2 fruit fly cellular contexts compared by ENCODE assay signal in genomic region chrX:10806718-10807412, dm6.
TF ChIP-seq lines count a peak whose summit lies in the region.

No protein-coding gene starts in this region.

TF ChIP-seq in whole organism, embryonic, 481 proteins besides CTCF, POLR2A, EP300 and RAD21 (continued from another document and continues in another):
- TF ChIP-seq wdn (GFP tag; IDR thresholded peaks at IDR 0.05; lab: Robert Waterston, UW), result no peak
- no peak for TF ChIP-seq Drgx (GFP tag; IDR thresholded peaks at IDR 0.05; lab: Robert Waterston, UW)
- no peak for TF ChIP-seq btn (GFP tag; optimal IDR thresholded peaks at IDR 0.05; lab: Kevin White, UChicago)
- TF ChIP-seq gem (tag; optimal IDR thresholded peaks at IDR 0.05; lab: Kevin White, UChicago), result peak; percentile 8
- peak; percentile 40 for TF ChIP-seq sd (tag; optimal IDR thresholded peaks at IDR 0.05; lab: Kevin White, UChicago)
- TF ChIP-seq CG1233 (GFP tag; optimal IDR thresholded peaks at IDR 0.05; lab: Kevin White, UChicago), result no peak
- no peak for TF ChIP-seq CG11696 (GFP tag; IDR thresholded peaks at IDR 0.05; lab: Robert Waterston, UW)
- no peak for TF ChIP-seq Asciz (GFP tag; optimal IDR thresholded peaks at IDR 0.05; lab: Kevin White, UChicago)
- no peak for TF ChIP-seq Mad (GFP tag; optimal IDR thresholded peaks at IDR 0.05; lab: Kevin White, UChicago)
- peak; percentile 42; the same call in 1 of the 3 replicates for TF ChIP-seq row (GFP tag; IDR thresholded peaks at IDR 0.05; lab: Robert Waterston, UW)
- TF ChIP-seq CG13287 (GFP tag; IDR thresholded peaks at IDR 0.05; lab: Robert Waterston, UW; ENCODE audit: partially characterized antibody), result 0 out of 2 replicates have a peak, but pooled peaks have one; percentile 10
- TF ChIP-seq CG15073 (GFP tag; optimal IDR thresholded peaks at IDR 0.05; lab: Kevin White, UChicago), result no peak
- TF ChIP-seq CG31224 (GFP tag; IDR thresholded peaks at IDR 0.05; lab: Robert Waterston, UW), result no peak
- peak; percentile 38 to 60 for TF ChIP-seq Trl (optimal IDR thresholded peaks at IDR 0.05; lab: Kevin White, UChicago)
- no peak for TF ChIP-seq Trl (GFP tag; optimal IDR thresholded peaks at IDR 0.05; lab: Kevin White, UChicago)
- TF ChIP-seq CoRest (tag; optimal IDR thresholded peaks at IDR 0.05; lab: Kevin White, UChicago), result peak; percentile 10
- no peak for TF ChIP-seq CG3065 (GFP tag; optimal IDR thresholded peaks at IDR 0.05; lab: Kevin White, UChicago)
- peak in 1 of 2 experiments; percentile 11 for TF ChIP-seq Hr51 (GFP tag; optimal IDR thresholded peaks at IDR 0.05; lab: Kevin White, UChicago)
- TF ChIP-seq Scr (GFP tag; IDR thresholded peaks at IDR 0.05; lab: Robert Waterston, UW; ENCODE audit: partially characterized antibody), result 0 out of 2 replicates have a peak, but pooled peaks have one; percentile 10
- no peak for TF ChIP-seq wek (GFP tag; optimal IDR thresholded peaks at IDR 0.05; lab: Kevin White, UChicago)
- no peak for TF ChIP-seq E2f1 (GFP tag; IDR thresholded peaks at IDR 0.05; lab: Robert Waterston, UW)
- TF ChIP-seq CG4360 (GFP tag; IDR thresholded peaks at IDR 0.05; lab: Robert Waterston, UW), result 0 out of 2 replicates have a peak, but pooled peaks have one; percentile 53
- TF ChIP-seq CG4424 (GFP tag; optimal IDR thresholded peaks at IDR 0.05; lab: Kevin White, UChicago), result no peak
- no peak for TF ChIP-seq Bgb (GFP tag; IDR thresholded peaks at IDR 0.05; lab: Robert Waterston, UW; ENCODE audit: partially characterized antibody)
- peak; percentile 16 for TF ChIP-seq CG13424 (tag; optimal IDR thresholded peaks at IDR 0.05; lab: Kevin White, UChicago)
- TF ChIP-seq CG2120 (GFP tag; optimal IDR thresholded peaks at IDR 0.05; lab: Kevin White, UChicago), result peak; percentile 17
- TF ChIP-seq MBD-R2 (GFP tag; IDR thresholded peaks at IDR 0.05; lab: Robert Waterston, UW), result peak; percentile 10; the same call in 1 of the 2 replicates
- no peak for TF ChIP-seq Kr (GFP tag; optimal IDR thresholded peaks at IDR 0.05; lab: Kevin White, UChicago)
- peak; percentile 6 for TF ChIP-seq CG7987 (GFP tag; optimal IDR thresholded peaks at IDR 0.05; lab: Kevin White, UChicago)
- TF ChIP-seq sug (tag; optimal IDR thresholded peaks at IDR 0.05; lab: Kevin White, UChicago), result no peak
- peak; percentile 74; the same call in 2 of the 4 replicates for TF ChIP-seq chinmo (GFP tag; IDR thresholded peaks at IDR 0.05; lab: Robert Waterston, UW; ENCODE audit: partially characterized antibody)
- peak; percentile 98 for TF ChIP-seq CG9437 (GFP tag; optimal IDR thresholded peaks at IDR 0.05; lab: Kevin White, UChicago)
- TF ChIP-seq CG2889 (GFP tag; IDR thresholded peaks at IDR 0.05; lab: Robert Waterston, UW), result no peak
- no peak for TF ChIP-seq cg (GFP tag; optimal IDR thresholded peaks at IDR 0.05; lab: Kevin White, UChicago)
- TF ChIP-seq CG8290 (GFP tag; optimal IDR thresholded peaks at IDR 0.05; lab: Kevin White, UChicago), result no peak
- TF ChIP-seq CG8290 (tag; optimal IDR thresholded peaks at IDR 0.05; lab: Kevin White, UChicago), result peak in 1 of 2 experiments; percentile 26
- peak; percentile 9; the same call in 1 of the 2 replicates for TF ChIP-seq stc (GFP tag; IDR thresholded peaks at IDR 0.05; lab: Robert Waterston, UW)
- peak; percentile 19 for TF ChIP-seq CG15479 (GFP tag; optimal IDR thresholded peaks at IDR 0.05; lab: Kevin White, UChicago)
- no peak for TF ChIP-seq Dip3 (GFP tag; optimal IDR thresholded peaks at IDR 0.05; lab: Kevin White, UChicago)
- no peak for TF ChIP-seq croc (GFP tag; conservative IDR thresholded peaks at IDR 0.05; lab: Robert Waterston, UW)
- no peak for TF ChIP-seq pita (GFP tag; optimal IDR thresholded peaks at IDR 0.05; lab: Kevin White, UChicago)
- no peak for TF ChIP-seq B-H2 (GFP tag; optimal IDR thresholded peaks at IDR 0.05; lab: Kevin White, UChicago)
- no peak for TF ChIP-seq nerfin-2 (GFP tag; IDR thresholded peaks at IDR 0.05; lab: Robert Waterston, UW; ENCODE audit: partially characterized antibody)
- no peak for TF ChIP-seq CG2875 (GFP tag; optimal IDR thresholded peaks at IDR 0.05; lab: Kevin White, UChicago)
- TF ChIP-seq fd102C (GFP tag; optimal IDR thresholded peaks at IDR 0.05; lab: Kevin White, UChicago), result no peak
- no peak for TF ChIP-seq gro (GFP tag; optimal IDR thresholded peaks at IDR 0.05; lab: Kevin White, UChicago)
- TF ChIP-seq Xbp1 (GFP tag; optimal IDR thresholded peaks at IDR 0.05; lab: Kevin White, UChicago), result no peak
- peak; percentile 97 for TF ChIP-seq Deaf1 (tag; optimal IDR thresholded peaks at IDR 0.05; lab: Kevin White, UChicago)
- no peak for TF ChIP-seq CG9215 (GFP tag; IDR thresholded peaks at IDR 0.05; lab: Robert Waterston, UW)
- TF ChIP-seq stwl (tag; optimal IDR thresholded peaks at IDR 0.05; lab: Kevin White, UChicago), result peak; percentile 1
- no peak for TF ChIP-seq CG42726 (GFP tag; IDR thresholded peaks at IDR 0.05; lab: Robert Waterston, UW; ENCODE audit: partially characterized antibody)
- no peak for TF ChIP-seq CG10654 (GFP tag; optimal IDR thresholded peaks at IDR 0.05; lab: Kevin White, UChicago)
- no peak for TF ChIP-seq NFAT (GFP tag; IDR thresholded peaks at IDR 0.05; lab: Robert Waterston, UW)
- peak; percentile 0 for TF ChIP-seq CG12659 (GFP tag; optimal IDR thresholded peaks at IDR 0.05; lab: Kevin White, UChicago)
- peak; percentile 25 for TF ChIP-seq CG3163 (GFP tag; optimal IDR thresholded peaks at IDR 0.05; lab: Kevin White, UChicago)
- peak; percentile 3 for TF ChIP-seq CG2678 (tag; optimal IDR thresholded peaks at IDR 0.05; lab: Kevin White, UChicago)
- TF ChIP-seq bowl (GFP tag; IDR thresholded peaks at IDR 0.05; lab: Robert Waterston, UW), result no peak
- no peak for TF ChIP-seq lilli (GFP tag; optimal IDR thresholded peaks at IDR 0.05; lab: Kevin White, UChicago)
- peak; percentile 6 for TF ChIP-seq phol (tag; optimal IDR thresholded peaks at IDR 0.05; lab: Kevin White, UChicago)
- no peak for TF ChIP-seq jigr1 (GFP tag; IDR thresholded peaks at IDR 0.05; lab: Robert Waterston, UW)
- no peak for TF ChIP-seq Sry-β (GFP tag; optimal IDR thresholded peaks at IDR 0.05; lab: Kevin White, UChicago)
- 0 out of 2 replicates have a peak, but pooled peaks have one; percentile 15 for TF ChIP-seq E2f2 (GFP tag; IDR thresholded peaks at IDR 0.05; lab: Robert Waterston, UW)
- TF ChIP-seq fd3F (GFP tag; optimal IDR thresholded peaks at IDR 0.05; lab: Kevin White, UChicago), result no peak
- TF ChIP-seq maf-S (GFP tag; optimal IDR thresholded peaks at IDR 0.05; lab: Kevin White, UChicago), result no peak
- TF ChIP-seq CG12391 (tag; optimal IDR thresholded peaks at IDR 0.05; lab: Kevin White, UChicago), result no peak

TF ChIP-seq in whole organism, prepupa, 60 proteins besides CTCF, POLR2A, EP300 and RAD21 (continued from another document):
- TF ChIP-seq CG11294 (GFP tag; IDR thresholded peaks at IDR 0.05; lab: Robert Waterston, UW) (no peak), eg (GFP tag; IDR thresholded peaks at IDR 0.05; lab: Robert Waterston, UW) (peak; percentile 64; the same call in 2 of the 3 replicates), CG8119 (GFP tag; IDR thresholded peaks at IDR 0.05; lab: Robert Waterston, UW) (no peak), Sox102F (GFP tag; optimal IDR thresholded peaks at IDR 0.05; lab: Kevin White, UChicago) (no peak), acj6 (GFP tag; optimal IDR thresholded peaks at IDR 0.05; lab: Kevin White, UChicago) (no peak), topi (GFP tag; optimal IDR thresholded peaks at IDR 0.05; lab: Kevin White, UChicago) (no peak), esn (GFP tag; optimal IDR thresholded peaks at IDR 0.05; lab: Kevin White, UChicago) (no peak), fkh (GFP tag; optimal IDR thresholded peaks at IDR 0.05; lab: Kevin White, UChicago) (peak; percentile 34), CG34406 (GFP tag; optimal IDR thresholded peaks at IDR 0.05; lab: Kevin White, UChicago) (no peak), CG4318 (GFP tag; optimal IDR thresholded peaks at IDR 0.05; lab: Kevin White, UChicago) (no peak), Smox (GFP tag; optimal IDR thresholded peaks at IDR 0.05; lab: Kevin White, UChicago) (peak; percentile 7), vri (GFP tag; optimal IDR thresholded peaks at IDR 0.05; lab: Kevin White, UChicago) (no peak), Ets21C (GFP tag; optimal IDR thresholded peaks at IDR 0.05; lab: Kevin White, UChicago) (no peak), CG10631 (GFP tag; optimal IDR thresholded peaks at IDR 0.05; lab: Kevin White, UChicago) (no peak), CG6163 (GFP tag; IDR thresholded peaks at IDR 0.05; lab: Robert Waterston, UW) (peak; percentile 59; the same call in 1 of the 3 replicates), Eip93F (GFP tag; optimal IDR thresholded peaks at IDR 0.05; lab: Kevin White, UChicago) (no peak), CG11762 (GFP tag; optimal IDR thresholded peaks at IDR 0.05; lab: Kevin White, UChicago; ENCODE audit: insufficient read depth) (no peak), dac (GFP tag; optimal IDR thresholded peaks at IDR 0.05; lab: Kevin White, UChicago) (no peak), spab (GFP tag; optimal IDR thresholded peaks at IDR 0.05; lab: Kevin White, UChicago) (no peak), ss (GFP tag; optimal IDR thresholded peaks at IDR 0.05; lab: Kevin White, UChicago) (peak in 1 of 2 experiments; percentile 37), cyc (GFP tag; optimal IDR thresholded peaks at IDR 0.05; lab: Kevin White, UChicago) (no peak), Hr38 (GFP tag; optimal IDR thresholded peaks at IDR 0.05; lab: Kevin White, UChicago) (no peak), CG31627 (GFP tag; optimal IDR thresholded peaks at IDR 0.05; lab: Kevin White, UChicago) (peak; percentile 17), CG7368 (GFP tag; optimal IDR thresholded peaks at IDR 0.05; lab: Kevin White, UChicago) (no peak), Lpt (GFP tag; optimal IDR thresholded peaks at IDR 0.05; lab: Kevin White, UChicago) (no peak), CG15336 (GFP tag; IDR thresholded peaks at IDR 0.05; lab: Robert Waterston, UW) (no peak), fd85E (GFP tag; optimal IDR thresholded peaks at IDR 0.05; lab: Kevin White, UChicago) (no peak), lz (GFP tag; optimal IDR thresholded peaks at IDR 0.05; lab: Kevin White, UChicago) (no peak), CG8319 (GFP tag; optimal IDR thresholded peaks at IDR 0.05; lab: Kevin White, UChicago) (no peak), Sox15 (GFP tag; optimal IDR thresholded peaks at IDR 0.05; lab: Kevin White, UChicago) (no peak), CG11902 (GFP tag; optimal IDR thresholded peaks at IDR 0.05; lab: Kevin White, UChicago) (no peak), CG6276 (GFP tag; optimal IDR thresholded peaks at IDR 0.05; lab: Kevin White, UChicago) (peak; percentile 27), CG32006 (GFP tag; optimal IDR thresholded peaks at IDR 0.05; lab: Kevin White, UChicago) (no peak), CG10669 (GFP tag; optimal IDR thresholded peaks at IDR 0.05; lab: Kevin White, UChicago) (no peak), CG8632 (GFP tag; optimal IDR thresholded peaks at IDR 0.05; lab: Kevin White, UChicago) (no peak), achi (GFP tag; optimal IDR thresholded peaks at IDR 0.05; lab: Kevin White, UChicago) (peak; percentile 20), Hr4 (GFP tag; optimal IDR thresholded peaks at IDR 0.05; lab: Kevin White, UChicago) (no peak), dsx (GFP tag; optimal IDR thresholded peaks at IDR 0.05; lab: Kevin White, UChicago; ENCODE audit: poor library complexity, severe bottlenecking) (peak; percentile 25)
TF ChIP-seq in whole organism, prepupa: peak in this region for 16.
